Worm (Caenorhabditis elegans) whole organism, young adult: ENCODE results near the gene srg-60.

Experiments
- ama-1 ChIP-seq, 3 experiments: fragments of 150-350 bp in 1 of 3; sonication (generic microtip) in 2 of 3; optimal IDR thresholded peaks; 2 replicates each; lab custom pipeline; 2014 to 2018; ENCODE audit warnings: missing biosample characterization in 2 of 3, missing genetic modification characterization in 2 of 3, missing genetic modification reagents in 2 of 3
- bed-2 ChIP-seq: fragments of 200-800 bp; sonication (Bioruptor generic); IDR thresholded peaks from 2 replicates; pipeline ENCODE4 v1.3.6; 2022; ENCODE audit warnings: missing genetic modification reagents, missing genetic modification characterization, missing compliant biosample characterization
- hrde-1 ChIP-seq: sonication (generic microtip); optimal IDR thresholded peaks from 2 replicates; lab custom pipeline; 2016; ENCODE audit warnings: missing genetic modification characterization, mild to moderate bottlenecking, missing compliant biosample characterization, moderate library complexity, missing genotype, missing genetic modification reagents, borderline replicate concordance
- nhr-90 ChIP-seq: sonication (generic microtip); optimal IDR thresholded peaks from 2 replicates; lab custom pipeline; 2016; ENCODE audit warnings: missing genotype, mild to moderate bottlenecking, missing genetic modification characterization, missing compliant biosample characterization

ce11 chrV:2695935-2696334 lies 26.5 kb downstream of the srg-60 start, which contains the start of gene Y45G12B.3:
- TF ChIP-seq nhr-90 (tag; lab: Kevin White, UChicago) (no peak), hrde-1 (no peak), ama-1 (optimal IDR thresholded peaks at IDR 0.05; lab: Kevin White, UChicago) (no peak), ama-1 (GFP tag; optimal IDR thresholded peaks at IDR 0.05; lab: Kevin White, UChicago) (no peak), bed-2 (GFP tag; lab: Robert Waterston, UW) (no peak)
